Worm (Caenorhabditis elegans) whole organism, young adult: ENCODE measurements around the gene C05E4.7.

ENCODE experiments used
- T07F8.4 ChIP-seq: sonication (generic microtip); optimal IDR thresholded peaks from 2 replicates; lab custom pipeline; 2016; ENCODE audit warnings: mild to moderate bottlenecking, missing genetic modification characterization, moderate library complexity, missing compliant biosample characterization
- Y95B8A.8 ChIP-seq: fragments of 200-800 bp; sonication (Bioruptor generic); IDR thresholded peaks from 2 replicates; pipeline ENCODE4 v1.3.6; 2022; ENCODE audit warnings: missing genetic modification reagents, missing genetic modification characterization, missing compliant biosample characterization
- ama-1 ChIP-seq, 3 experiments: fragments of 150-350 bp in 1 of 3; sonication (generic microtip) in 2 of 3; optimal IDR thresholded peaks; 2 replicates each; lab custom pipeline; 2014 to 2018; ENCODE audit warnings: missing biosample characterization in 2 of 3, missing genetic modification characterization in 2 of 3, missing genetic modification reagents in 2 of 3
- bed-2 ChIP-seq: fragments of 200-800 bp; sonication (Bioruptor generic); IDR thresholded peaks from 2 replicates; pipeline ENCODE4 v1.3.6; 2022; ENCODE audit warnings: missing genetic modification reagents, missing genetic modification characterization, missing compliant biosample characterization
- dox-1 ChIP-seq: fragments of 200-800 bp; sonication (Bioruptor generic); IDR thresholded peaks from 2 replicates; pipeline ENCODE4 v1.3.6; 2022; ENCODE audit warnings: missing genetic modification reagents, missing genetic modification characterization, missing compliant biosample characterization
- egl-44 ChIP-seq: fragments of 200-800 bp; sonication (Bioruptor generic); IDR thresholded peaks from 2 replicates; pipeline ENCODE4 v1.3.6; 2022; ENCODE audit warnings: missing genetic modification reagents, missing genetic modification characterization, missing compliant biosample characterization
- ets-4 ChIP-seq: fragments of 200-800 bp; sonication (Bioruptor generic); optimal IDR thresholded peaks from 2 replicates; lab custom pipeline; 2018; ENCODE audit warnings: mild to moderate bottlenecking, missing genetic modification characterization, missing compliant biosample characterization
- fkh-3 ChIP-seq: sonication (generic microtip); optimal IDR thresholded peaks from 2 replicates; lab custom pipeline; 2016; ENCODE audit warnings: mild to moderate bottlenecking, missing genetic modification characterization, missing compliant biosample characterization
- him-1 ChIP-seq: sonication (generic microtip); optimal IDR thresholded peaks from 2 replicates; lab custom pipeline; 2016; ENCODE audit warnings: missing genotype, missing genetic modification reagents, missing genetic modification characterization, missing compliant biosample characterization
- hlh-12 ChIP-seq: sonication (generic microtip); optimal IDR thresholded peaks from 2 replicates; lab custom pipeline; 2016; ENCODE audit warnings: missing genetic modification characterization, missing compliant biosample characterization
- lag-1 ChIP-seq: fragments of 200-800 bp; sonication (Bioruptor generic); IDR thresholded peaks from 2 replicates; pipeline ENCODE4 v1.3.6; 2022; ENCODE audit warnings: missing genetic modification reagents, missing genetic modification characterization, missing compliant biosample characterization
- let-607 ChIP-seq, 2 experiments: fragments of 200-800 bp in 1 of 2; sonication (Bioruptor generic) in 1 of 2; sonication (generic microtip) in 1 of 2; optimal IDR thresholded peaks; 2 replicates each; lab custom pipeline; 2016 to 2018; ENCODE audit warnings: mild to moderate bottlenecking in 2 of 2, missing compliant biosample characterization in 2 of 2, missing genetic modification characterization in 2 of 2, moderate library complexity in 2 of 2, missing genotype in 1 of 2
- repo-1 ChIP-seq: sonication (generic microtip); optimal IDR thresholded peaks from 2 replicates; lab custom pipeline; 2017; ENCODE audit warnings: mild to moderate bottlenecking, missing genetic modification characterization, missing compliant biosample characterization
- somi-1 ChIP-seq: fragments of 200-800 bp; sonication (Bioruptor generic); optimal IDR thresholded peaks from 2 replicates; lab custom pipeline; 2018; ENCODE audit warnings: mild to moderate bottlenecking, missing genetic modification characterization, missing compliant biosample characterization

C05E4.7 gene

ce11 chrV:782432-782831, 40.5 kb downstream of the C05E4.7 start, which contains the start of gene srab-16:
TSS of gene srab-16 (plus strand) at chrV:782732.
- TF ChIP-seq T07F8.4 (tag; lab: Kevin White, UChicago) (no peak), ets-4 (GFP tag; lab: Kevin White, UChicago) (no peak), fkh-3 (no peak), repo-1 (tag; lab: Kevin White, UChicago) (no peak), ama-1 (optimal IDR thresholded peaks at IDR 0.05; lab: Kevin White, UChicago) (no peak), ama-1 (GFP tag; optimal IDR thresholded peaks at IDR 0.05; lab: Kevin White, UChicago) (no peak), him-1 (no peak), lag-1 (GFP tag; lab: Robert Waterston, UW) (no peak), somi-1 (GFP tag; lab: Kevin White, UChicago) (no peak), bed-2 (no peak), egl-44 (GFP tag; lab: Robert Waterston, UW) (no peak), Y95B8A.8 (GFP tag; lab: Robert Waterston, UW) (no peak), dox-1 (GFP tag; lab: Robert Waterston, UW) (no peak), hlh-12 (tag; lab: Kevin White, UChicago) (no peak), let-607 (tag; optimal IDR thresholded peaks at IDR 0.05; lab: Kevin White, UChicago) (no peak)
